Worm (Caenorhabditis elegans): Measurements from ENCODE around the gene Y32G9A.2.

The Y32G9A.2 gene

DNA sequence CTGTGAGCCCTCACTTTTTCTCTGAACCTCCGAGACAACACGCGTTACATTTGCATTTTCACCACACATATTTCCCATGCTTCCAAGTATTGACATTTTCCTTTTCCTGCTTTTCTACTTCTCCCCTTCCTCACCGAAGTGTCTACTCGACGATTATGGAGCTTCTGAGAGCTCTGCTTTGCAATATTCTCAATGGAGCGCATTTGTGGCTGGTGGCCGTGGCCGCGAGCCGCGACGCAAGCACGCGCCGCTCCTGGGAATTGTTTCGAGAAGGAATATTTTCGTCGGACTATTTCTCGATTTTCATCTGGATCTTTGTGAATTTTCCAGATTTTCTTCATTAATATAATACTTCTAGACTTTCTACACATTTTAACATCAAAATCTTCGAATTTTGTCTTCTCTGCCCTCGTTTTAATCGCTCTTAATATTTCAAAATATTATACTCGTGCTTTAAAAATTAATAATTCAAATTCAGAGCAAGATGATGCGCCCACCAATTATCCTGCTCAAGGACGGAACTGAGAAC, 46.5 kb upstream of the Y32G9A.2 start, which contains the start of the genes T10B5.4 and cct-7 (continued):
- TF ChIP-seq tbx-9 (tag; optimal IDR thresholded peaks at IDR 0.05; ENCODE audit: borderline replicate concordance): no peak
- TF ChIP-seq nfyb-1 (GFP tag; IDR thresholded peaks at IDR 0.05): 0 out of 2 replicates have a peak, but pooled peaks have one; percentile 21
- peak; percentile 26 for TF ChIP-seq hrde-1 (tag; optimal IDR thresholded peaks at IDR 0.05; ENCODE audit: borderline replicate concordance)
- no peak; the same call in 1 of the 2 replicates for TF ChIP-seq C06A6.2 (GFP tag; conservative IDR thresholded peaks at IDR 0.05)
- no peak for TF ChIP-seq xnd-1 (tag; optimal IDR thresholded peaks at IDR 0.05)
- TF ChIP-seq madf-8 (GFP tag; conservative IDR thresholded peaks at IDR 0.05): no peak
- peak; percentile 62 for TF ChIP-seq akir-1 (GFP tag; optimal IDR thresholded peaks at IDR 0.05)
- peak; percentile 52 for TF ChIP-seq tlf-1 (GFP tag; optimal IDR thresholded peaks at IDR 0.05)
- TF ChIP-seq F52B5.7 (tag; optimal IDR thresholded peaks at IDR 0.05): no peak
- peak; percentile 69; the same call in 1 of the 2 replicates for TF ChIP-seq lin-26 (GFP tag; IDR thresholded peaks at IDR 0.05)
- TF ChIP-seq F37B4.10 (GFP tag; IDR thresholded peaks at IDR 0.05): 0 out of 2 replicates have a peak, but pooled peaks have one; percentile 80
- TF ChIP-seq snpc-4 (GFP tag; optimal IDR thresholded peaks at IDR 0.05): peak; percentile 59
- TF ChIP-seq snpc-4 (tag; optimal IDR thresholded peaks at IDR 0.05): peak; percentile 60 to 75 (median 65)
- TF ChIP-seq attf-5 (GFP tag; optimal IDR thresholded peaks at IDR 0.05): peak; percentile 98
- 0 out of 2 replicates have a peak, but pooled peaks have one; percentile 37 for TF ChIP-seq bed-2 (GFP tag; IDR thresholded peaks at IDR 0.05)
- TF ChIP-seq unc-62 (GFP tag; optimal IDR thresholded peaks at IDR 0.05): peak; percentile 58
- peak; percentile 90 for TF ChIP-seq ztf-18 (tag; optimal IDR thresholded peaks at IDR 0.05)
- peak; percentile 68 for TF ChIP-seq ceh-91 (GFP tag; IDR thresholded peaks at IDR 0.05)
- TF ChIP-seq mxl-1 (tag; optimal IDR thresholded peaks at IDR 0.05): no peak
- peak; percentile 79 for TF ChIP-seq pbrm-1 (GFP tag; IDR thresholded peaks at IDR 0.05)
- TF ChIP-seq ztf-3 (GFP tag; optimal IDR thresholded peaks at IDR 0.05): no peak
- TF ChIP-seq ceh-27 (GFP tag; optimal IDR thresholded peaks at IDR 0.05): peak; percentile 97
- TF ChIP-seq ekl-4 (GFP tag; IDR thresholded peaks at IDR 0.05): peak; percentile 79
- peak; percentile 86 for TF ChIP-seq B0336.3 (GFP tag; IDR thresholded peaks at IDR 0.05)
- no peak for TF ChIP-seq dpff-1 (tag; optimal IDR thresholded peaks at IDR 0.05)
- peak; percentile 80 for TF ChIP-seq unc-130 (GFP tag; optimal IDR thresholded peaks at IDR 0.05)
- peak; percentile 99 for TF ChIP-seq madf-3 (GFP tag; IDR thresholded peaks at IDR 0.05)
- no peak for TF ChIP-seq ccch-3 (GFP tag; optimal IDR thresholded peaks at IDR 0.05)
- 0 out of 2 replicates have a peak, but pooled peaks have one; percentile 33 for TF ChIP-seq ztf-6 (GFP tag; IDR thresholded peaks at IDR 0.05)
- 0 out of 2 replicates have a peak, but pooled peaks have one; percentile 31 for TF ChIP-seq bed-1 (GFP tag; IDR thresholded peaks at IDR 0.05)
- TF ChIP-seq let-526 (GFP tag; IDR thresholded peaks at IDR 0.05): peak; percentile 47; the same call in 1 of the 2 replicates
- no peak for TF ChIP-seq nhr-179 (tag; optimal IDR thresholded peaks at IDR 0.05)
- TF ChIP-seq let-607 (tag; optimal IDR thresholded peaks at IDR 0.05): peak; percentile 42 to 66
- no peak for TF ChIP-seq Y56A3A.18 (GFP tag; IDR thresholded peaks at IDR 0.05)
- no peak for TF ChIP-seq fkh-3 (tag; optimal IDR thresholded peaks at IDR 0.05)
- 0 out of 2 replicates have a peak, but pooled peaks have one; percentile 23 for TF ChIP-seq hmg-20 (GFP tag; IDR thresholded peaks at IDR 0.05)
- TF ChIP-seq sdz-38 (tag; optimal IDR thresholded peaks at IDR 0.05): no peak
- no peak for TF ChIP-seq nfya-2 (GFP tag; IDR thresholded peaks at IDR 0.05)
- TF ChIP-seq F23B12.7 (tag; optimal IDR thresholded peaks at IDR 0.05; ENCODE audit: insufficient read depth): peak; percentile 56
- peak; percentile 24 for TF ChIP-seq ztf-26 (tag; optimal IDR thresholded peaks at IDR 0.05)
- TF ChIP-seq atf-7 (tag; optimal IDR thresholded peaks at IDR 0.05): peak; percentile 18
- no peak for TF ChIP-seq egl-18 (GFP tag; IDR thresholded peaks at IDR 0.05)
- TF ChIP-seq K11D2.4 (GFP tag; IDR thresholded peaks at IDR 0.05): peak; percentile 75; the same call in 1 of the 2 replicates
- TF ChIP-seq nhr-120 (GFP tag; IDR thresholded peaks at IDR 0.05): no peak
- TF ChIP-seq pha-4 (tag; optimal IDR thresholded peaks at IDR 0.05): peak; percentile 10
- no peak for TF ChIP-seq Y95B8A.8 (GFP tag; IDR thresholded peaks at IDR 0.05)
- peak; percentile 59 for TF ChIP-seq madf-10 (tag; optimal IDR thresholded peaks at IDR 0.05)
- TF ChIP-seq T07F8.4 (tag; optimal IDR thresholded peaks at IDR 0.05): peak; percentile 0

Data from whole organism, young adult.